Worm (Caenorhabditis elegans): Measurements from ENCODE around the gene Y82E9BR.9.

- TF ChIP-seq nhr-25 (tag; optimal IDR thresholded peaks at IDR 0.05) (no peak), ama-1 (optimal IDR thresholded peaks at IDR 0.05) (no peak), unc-62 (GFP tag; optimal IDR thresholded peaks at IDR 0.05) (no peak), mab-5 (tag; optimal IDR thresholded peaks at IDR 0.05) (no peak), ztf-4 (tag; optimal IDR thresholded peaks at IDR 0.05) (no peak), nhr-10 (tag; optimal IDR thresholded peaks at IDR 0.05) (no peak), ZK546.5 (tag; optimal IDR thresholded peaks at IDR 0.05) (no peak), aly-2 (tag; optimal IDR thresholded peaks at IDR 0.05) (no peak), ztf-11 (tag; optimal IDR thresholded peaks at IDR 0.05) (no peak), lin-13 (GFP tag; optimal IDR thresholded peaks at IDR 0.05) (no peak), zag-1 (tag; optimal IDR thresholded peaks at IDR 0.05) (no peak), mdl-1 (tag; optimal IDR thresholded peaks at IDR 0.05) (no peak), lin-39 (tag; optimal IDR thresholded peaks at IDR 0.05) (no peak), ceh-82 (tag; optimal IDR thresholded peaks at IDR 0.05) (no peak)
These were observed 12.0 kb downstream of the Y82E9BR.9 start, which contains the start of gene Y82E9BL.5 for ce11 chrIII:1347539-1347938.
